Worm (Caenorhabditis elegans): ENCODE measurements around the gene clec-258.

- no peak for TF ChIP-seq W03F9.2 (tag; optimal IDR thresholded peaks at IDR 0.05)
- no peak for TF ChIP-seq him-1 (tag; optimal IDR thresholded peaks at IDR 0.05)
- TF ChIP-seq dao-5 (tag; optimal IDR thresholded peaks at IDR 0.05) = no peak
These were observed 32.0 kb upstream of the clec-258 start, which contains the start of gene W04E12.9 for ce11 chrV:19756253-19756652.
